Worm (Caenorhabditis elegans) whole organism, late embryonic: ENCODE data around the gene ptr-4.
A peak's percentile ranks its signal among the peaks of the same experiment; 100 is the strongest.

Experiments used
- C08G9.2 ChIP-seq: sonication (generic microtip); optimal IDR thresholded peaks from 2 replicates; lab custom pipeline; 2016; ENCODE audit warnings: mild to moderate bottlenecking, missing genetic modification characterization, moderate library complexity, missing compliant biosample characterization
- C38D4.7 ChIP-seq: fragments of 200-800 bp; sonication (Bioruptor generic); optimal IDR thresholded peaks from 2 replicates; lab custom pipeline; 2018; ENCODE audit warnings: mild to moderate bottlenecking, missing genetic modification characterization, moderate library complexity, missing compliant biosample characterization
- F13H6.1 ChIP-seq: sonication (generic microtip); optimal IDR thresholded peaks from 2 replicates; lab custom pipeline; 2016; ENCODE audit warnings: missing genetic modification characterization, missing compliant biosample characterization
- T23F11.4 ChIP-seq: fragments of 200-800 bp; sonication (Bioruptor generic); optimal IDR thresholded peaks from 2 replicates; lab custom pipeline; 2018; ENCODE audit warnings: mild to moderate bottlenecking, missing genetic modification characterization, missing compliant biosample characterization
- Y22D7AL.16 ChIP-seq: sonication (generic microtip); optimal IDR thresholded peaks from 2 replicates; lab custom pipeline; 2016; ENCODE audit warnings: missing genetic modification characterization, missing compliant biosample characterization
- ahr-1 ChIP-seq: sonication (generic microtip); optimal IDR thresholded peaks from 2 replicates; lab custom pipeline; 2016; ENCODE audit warnings: missing genetic modification characterization, missing compliant biosample characterization
- ama-1 ChIP-seq: fragments of 150-350 bp; optimal IDR thresholded peaks from 2 replicates; lab custom pipeline; 2014
- ceh-14 ChIP-seq: sonication (generic microtip); optimal IDR thresholded peaks from 2 replicates; lab custom pipeline; 2016; ENCODE audit warnings: missing genotype, missing genetic modification characterization, missing compliant biosample characterization
- ceh-19 ChIP-seq: fragments of 200-800 bp; sonication (Bioruptor generic); optimal IDR thresholded peaks from 2 replicates; lab custom pipeline; 2018; ENCODE audit warnings: mild to moderate bottlenecking, missing genetic modification characterization, missing compliant biosample characterization
- ceh-24 ChIP-seq: sonication (generic microtip); optimal IDR thresholded peaks from 2 replicates; lab custom pipeline; 2016; ENCODE audit warnings: mild to moderate bottlenecking, missing genetic modification characterization, missing compliant biosample characterization
- ceh-31 ChIP-seq: sonication (generic microtip); optimal IDR thresholded peaks from 2 replicates; lab custom pipeline; 2016; ENCODE audit warnings: missing genetic modification characterization, missing compliant biosample characterization
- ceh-6 ChIP-seq: fragments of 200-800 bp; sonication (Bioruptor generic); optimal IDR thresholded peaks from 2 replicates; lab custom pipeline; 2018; ENCODE audit warnings: mild to moderate bottlenecking, missing genetic modification characterization, missing compliant biosample characterization
- ceh-9 ChIP-seq: sonication (generic microtip); optimal IDR thresholded peaks from 2 replicates; lab custom pipeline; 2016; ENCODE audit warnings: mild to moderate bottlenecking, missing genetic modification characterization, inconsistent platforms, missing compliant biosample characterization
- dmd-4 ChIP-seq: sonication (generic microtip); optimal IDR thresholded peaks from 2 replicates; lab custom pipeline; 2016; ENCODE audit warnings: borderline replicate concordance, missing genetic modification characterization, missing compliant biosample characterization
- dve-1 ChIP-seq: sonication (generic microtip); optimal IDR thresholded peaks from 2 replicates; lab custom pipeline; 2017; ENCODE audit warnings: antibody characterized with exemption, mild to moderate bottlenecking, missing genetic modification characterization, missing compliant biosample characterization
- elt-2 ChIP-seq: sonication (generic microtip); optimal IDR thresholded peaks from 2 replicates; lab custom pipeline; 2016; ENCODE audit warnings: missing genetic modification reagents, missing genetic modification characterization, missing compliant biosample characterization
- elt-4 ChIP-seq: sonication (generic microtip); optimal IDR thresholded peaks from 2 replicates; lab custom pipeline; 2016; ENCODE audit warnings: missing genetic modification characterization, missing compliant biosample characterization
- eyg-1 ChIP-seq: sonication (generic microtip); optimal IDR thresholded peaks from 2 replicates; lab custom pipeline; 2016; ENCODE audit warnings: missing genotype, missing genetic modification characterization, missing compliant biosample characterization
- fkh-10 ChIP-seq: fragments of 150-350 bp; optimal IDR thresholded peaks from 2 replicates; lab custom pipeline; 2014; ENCODE audit warnings: missing biosample characterization, missing genetic modification reagents, missing genetic modification characterization
- hlh-6 ChIP-seq: sonication (generic microtip); optimal IDR thresholded peaks from 2 replicates; lab custom pipeline; 2016; ENCODE audit warnings: missing genotype, missing genetic modification characterization, missing compliant biosample characterization
- lin-11 ChIP-seq: fragments of 200-800 bp; sonication (Bioruptor generic); optimal IDR thresholded peaks from 2 replicates; lab custom pipeline; 2018; ENCODE audit warnings: mild to moderate bottlenecking, missing genetic modification characterization, missing compliant biosample characterization
- mec-3 ChIP-seq: sonication (generic microtip); optimal IDR thresholded peaks from 2 replicates; lab custom pipeline; 2016; ENCODE audit warnings: borderline replicate concordance, missing genetic modification characterization, missing compliant biosample characterization
- nhr-11 ChIP-seq: fragments of 150-350 bp; optimal IDR thresholded peaks from 2 replicates; lab custom pipeline; 2014; ENCODE audit warnings: missing biosample characterization, missing genetic modification characterization
- odd-2 ChIP-seq: sonication (generic microtip); optimal IDR thresholded peaks from 2 replicates; lab custom pipeline; 2017; ENCODE audit warnings: antibody characterized with exemption, mild to moderate bottlenecking, missing genetic modification characterization, missing compliant biosample characterization
- pat-9 ChIP-seq: fragments of 200-800 bp; sonication (Bioruptor generic); optimal IDR thresholded peaks from 2 replicates; lab custom pipeline; 2018; ENCODE audit warnings: mild to moderate bottlenecking, missing genetic modification characterization, moderate library complexity, missing compliant biosample characterization
- pha-2 ChIP-seq: sonication (generic microtip); optimal IDR thresholded peaks from 2 replicates; lab custom pipeline; 2017; ENCODE audit warnings: mild to moderate bottlenecking, missing genetic modification characterization, missing compliant biosample characterization
- pqm-1 ChIP-seq: sonication (generic microtip); optimal IDR thresholded peaks from 2 replicates; lab custom pipeline; 2016; ENCODE audit warnings: missing genetic modification characterization, missing compliant biosample characterization
- pros-1 ChIP-seq: fragments of 150-350 bp; optimal IDR thresholded peaks from 2 replicates; lab custom pipeline; 2014; ENCODE audit warnings: missing biosample characterization, missing genetic modification reagents, missing genetic modification characterization
- ref-2 ChIP-seq: sonication (generic microtip); optimal IDR thresholded peaks from 2 replicates; lab custom pipeline; 2016; ENCODE audit warnings: missing genetic modification characterization, missing compliant biosample characterization
- rnt-1 ChIP-seq: sonication (generic microtip); optimal IDR thresholded peaks from 2 replicates; lab custom pipeline; 2016; ENCODE audit warnings: missing genetic modification characterization, missing compliant biosample characterization
- sdc-2 ChIP-seq: sonication (generic microtip); optimal IDR thresholded peaks from 2 replicates; lab custom pipeline; 2016; ENCODE audit warnings: missing genotype, missing genetic modification characterization, missing compliant biosample characterization
- sox-2 ChIP-seq: fragments of 200-800 bp; sonication (Bioruptor generic); IDR thresholded peaks from 2 replicates; pipeline ENCODE4 v1.3.6; 2022; ENCODE audit warnings: missing genetic modification reagents, missing genetic modification characterization, missing compliant biosample characterization
- sox-4 ChIP-seq: sonication (generic microtip); optimal IDR thresholded peaks from 2 replicates; lab custom pipeline; 2017; ENCODE audit warnings: mild to moderate bottlenecking, missing genetic modification characterization, inconsistent platforms, missing compliant biosample characterization
- tbx-2 ChIP-seq: sonication (generic microtip); optimal IDR thresholded peaks from 2 replicates; lab custom pipeline; 2016; ENCODE audit warnings: missing genetic modification characterization, missing compliant biosample characterization
- zip-5 ChIP-seq: sonication (generic microtip); optimal IDR thresholded peaks from 2 replicates; lab custom pipeline; 2016; ENCODE audit warnings: missing genetic modification characterization, missing compliant biosample characterization

ptr-4 gene

ce11 chrX:6082660-6083059, 16.9 kb upstream of the ptr-4 start, which contains the start of gene C45B2.3:
Gene C45B2.3 (plus strand): TSS chrX:6082960.
- TF ChIP-seq zip-5 (tag; lab: Kevin White, UChicago) (no peak), pqm-1 (tag; lab: Kevin White, UChicago) (no peak), lin-11 (tag; lab: Kevin White, UChicago) (no peak), hlh-6 (tag; lab: Kevin White, UChicago) (no peak), ref-2 (tag; lab: Kevin White, UChicago) (no peak), pha-2 (tag; lab: Kevin White, UChicago) (no peak), elt-4 (tag; lab: Kevin White, UChicago) (no peak), rnt-1 (no peak), dve-1 (tag; lab: Kevin White, UChicago) (no peak), ceh-9 (no peak), F13H6.1 (tag; lab: Kevin White, UChicago) (no peak), sox-4 (tag; lab: Kevin White, UChicago) (no peak), ahr-1 (tag; lab: Kevin White, UChicago) (no peak), pat-9 (tag; lab: Kevin White, UChicago) (no peak), ceh-19 (GFP tag; lab: Kevin White, UChicago) (no peak), nhr-11 (tag; lab: Kevin White, UChicago) (no peak), fkh-10 (no peak), sox-2 (GFP tag; lab: Robert Waterston, UW) (no peak), sdc-2 (tag; lab: Kevin White, UChicago) (no peak), ceh-24 (tag; lab: Kevin White, UChicago) (no peak)

ce11 chrX:6081793-6082192, 16.0 kb upstream of the ptr-4 start:
- TF ChIP-seq odd-2 (no peak), hlh-6 (tag; lab: Kevin White, UChicago) (no peak), ceh-31 (tag; lab: Kevin White, UChicago) (no peak), eyg-1 (tag; lab: Kevin White, UChicago) (no peak), elt-2 (tag; lab: Kevin White, UChicago) (peak; percentile 28), C38D4.7 (GFP tag; lab: Kevin White, UChicago) (no peak)

- TF ChIP-seq Y22D7AL.16 (no peak), C08G9.2 (tag; lab: Kevin White, UChicago) (no peak), dmd-4 (no peak), ama-1 (lab: Kevin White, UChicago) (no peak), elt-4 (tag; lab: Kevin White, UChicago) (no peak), ceh-6 (GFP tag; lab: Kevin White, UChicago) (no peak), T23F11.4 (GFP tag; lab: Kevin White, UChicago) (no peak), ceh-14 (tag; lab: Kevin White, UChicago) (no peak), sdc-2 (tag; lab: Kevin White, UChicago) (no peak), mec-3 (tag; lab: Kevin White, UChicago) (no peak), pros-1 (no peak), pqm-1 (tag; lab: Kevin White, UChicago) (no peak), eyg-1 (tag; lab: Kevin White, UChicago) (no peak), fkh-10 (no peak), zip-5 (tag; lab: Kevin White, UChicago) (no peak), F13H6.1 (tag; lab: Kevin White, UChicago) (no peak)
Measured at ce11 chrX:6075209-6075608, 9.4 kb upstream of the ptr-4 start, which contains the start of gene lgc-58. Gene lgc-58 (plus strand): TSS chrX:6075509.

- TF ChIP-seq ref-2 (tag; lab: Kevin White, UChicago), result peak; percentile 35
- no peak for TF ChIP-seq tbx-2 (tag; lab: Kevin White, UChicago)
Measured at ce11 chrX:6066618-6067017, 832 bp upstream of the ptr-4 start.
